Worm (Caenorhabditis elegans): ENCODE results near the gene herd-1.

The herd-1 gene

ce11 chrIII:12484432-12484831, 11.9 kb upstream of the herd-1 start, which contains the start of gene arrd-16:
Gene arrd-16 (plus strand): TSS chrIII:12484732.
- TF ChIP-seq dmd-8 (GFP tag; IDR thresholded peaks at IDR 0.05) (no peak), nhr-11 (tag; optimal IDR thresholded peaks at IDR 0.05) (no peak), nhr-10 (tag; optimal IDR thresholded peaks at IDR 0.05) (no peak), pqm-1 (tag; optimal IDR thresholded peaks at IDR 0.05) (no peak), aha-1 (tag) (peak; percentile 52), unc-62 (GFP tag; optimal IDR thresholded peaks at IDR 0.05 in 1 of 2) (peak in 1 of 2 experiments; percentile 12), unc-62 (tag; optimal IDR thresholded peaks at IDR 0.05) (no peak)

- no peak for TF ChIP-seq hmg-1.1 (GFP tag; IDR thresholded peaks at IDR 0.05)
- no peak for TF ChIP-seq hif-1 (tag; optimal IDR thresholded peaks at IDR 0.05)
- TF ChIP-seq zag-1 (tag; optimal IDR thresholded peaks at IDR 0.05) = no peak
- no peak for TF ChIP-seq nhr-6 (tag; optimal IDR thresholded peaks at IDR 0.05)
- no peak for TF ChIP-seq ZK546.5 (tag; optimal IDR thresholded peaks at IDR 0.05)
- no peak for TF ChIP-seq daf-8 (GFP tag; IDR thresholded peaks at IDR 0.05)
- no peak for TF ChIP-seq lin-1 (GFP tag; IDR thresholded peaks at IDR 0.05)
- TF ChIP-seq nhr-77 (tag; optimal IDR thresholded peaks at IDR 0.05) = no peak
- TF ChIP-seq tra-1 (GFP tag; IDR thresholded peaks at IDR 0.05) = no peak
- TF ChIP-seq T20F7.1 (GFP tag; optimal IDR thresholded peaks at IDR 0.05) = no peak
Observed at ce11 chrIII:12491984-12492383, 4.4 kb upstream of the herd-1 start, which contains the start of gene Y49E10.25. Gene Y49E10.25 (minus strand): TSS chrIII:12492084.

DNA sequence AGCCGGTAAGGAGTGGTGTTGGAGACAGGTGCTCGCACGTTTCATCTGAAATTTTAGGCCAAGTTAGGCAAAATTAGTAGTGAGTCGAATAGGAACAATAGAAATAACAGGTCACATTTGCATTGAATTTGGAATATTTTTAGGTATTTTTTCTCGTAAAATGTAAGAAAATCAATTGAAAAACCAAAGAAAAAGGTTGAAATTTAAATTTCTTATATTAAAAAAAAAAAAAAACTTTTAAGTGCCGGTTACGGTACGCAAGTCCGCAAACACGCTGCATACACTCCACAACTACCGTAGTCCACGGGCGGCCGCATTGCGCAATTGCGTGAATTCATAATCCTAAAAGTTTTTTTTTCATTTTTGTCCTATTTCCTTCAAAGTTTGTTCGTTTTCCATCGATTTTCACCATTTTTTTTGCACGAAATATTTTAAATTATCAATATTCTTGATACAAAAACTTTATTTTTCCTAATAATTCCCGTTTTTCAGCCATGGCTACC, 693 bp upstream of the herd-1 start, which contains the start of the genes Y111B2A.1 and Y111B2A.2:
Y111B2A.1 (minus strand) TSS at position 51 of the 503 bp plus-strand sequence.
Y111B2A.2 (plus strand) TSS at position 493 of the 503 bp plus-strand sequence.
- no peak for TF ChIP-seq nhr-77 (tag; optimal IDR thresholded peaks at IDR 0.05)
- peak; percentile 61 for TF ChIP-seq lin-38 (GFP tag; IDR thresholded peaks at IDR 0.05)
- TF ChIP-seq egl-27 (tag; optimal IDR thresholded peaks at IDR 0.05) = no peak
- no peak for TF ChIP-seq dmd-9 (GFP tag; IDR thresholded peaks at IDR 0.05)
- peak; percentile 49 for TF ChIP-seq unc-130 (GFP tag; optimal IDR thresholded peaks at IDR 0.05)
- TF ChIP-seq daf-8 (GFP tag; IDR thresholded peaks at IDR 0.05) = no peak
- TF ChIP-seq Y48G9A.11 (GFP tag; IDR thresholded peaks at IDR 0.05) = no peak
- TF ChIP-seq pqm-1 (tag; optimal IDR thresholded peaks at IDR 0.05) = no peak
- no peak for TF ChIP-seq snpc-4 (tag; optimal IDR thresholded peaks at IDR 0.05)
- TF ChIP-seq mes-2 (tag; optimal IDR thresholded peaks at IDR 0.05; ENCODE audit: poor library complexity, severe bottlenecking) = peak; percentile 34
- TF ChIP-seq ces-1 (GFP tag; optimal IDR thresholded peaks at IDR 0.05) = no peak
- TF ChIP-seq daf-19 (GFP tag; conservative IDR thresholded peaks at IDR 0.05) = no peak
- no peak for TF ChIP-seq lin-29 (GFP tag; IDR thresholded peaks at IDR 0.05)

DNA sequence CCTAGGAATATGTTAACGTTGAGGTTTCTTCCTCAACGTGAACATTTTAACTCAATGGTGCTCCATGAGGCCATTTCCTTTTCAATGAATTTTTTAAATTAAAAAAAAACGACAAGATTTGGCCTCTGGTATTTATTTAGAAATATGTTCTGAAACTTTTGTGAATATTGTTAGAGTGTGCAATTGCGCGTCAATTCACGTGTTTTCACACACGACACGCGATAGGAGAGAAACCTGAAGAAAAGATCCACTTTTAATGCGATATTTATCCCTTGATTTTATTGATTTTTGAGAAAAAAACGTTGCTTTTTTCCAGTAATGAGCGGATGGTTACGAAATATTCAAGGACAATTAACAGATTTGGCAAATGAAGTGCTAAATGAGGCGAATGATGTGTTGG, 2.9 kb downstream of the herd-1 start, which contains the start of gene sql-1:
sql-1 (plus strand) TSS at position 313 of the 400 bp plus-strand sequence.
- TF ChIP-seq dpl-1 (GFP tag; optimal IDR thresholded peaks at IDR 0.05) (peak; percentile 27), pqm-1 (tag; optimal IDR thresholded peaks at IDR 0.05) (no peak), saeg-2 (GFP tag; IDR thresholded peaks at IDR 0.05) (no peak), snpc-1.2 (GFP tag; IDR thresholded peaks at IDR 0.05) (peak; percentile 48; the same call in 1 of the 2 replicates), lin-38 (GFP tag; IDR thresholded peaks at IDR 0.05) (peak; percentile 72), unc-62 (GFP tag; optimal IDR thresholded peaks at IDR 0.05 in 1 of 2) (no peak), unc-62 (tag; optimal IDR thresholded peaks at IDR 0.05) (no peak), arid-1 (GFP tag; conservative IDR thresholded peaks at IDR 0.05) (peak; percentile 62; the same call in 1 of the 2 replicates), zip-11 (GFP tag; IDR thresholded peaks at IDR 0.05) (no peak), lsy-2 (tag; optimal IDR thresholded peaks at IDR 0.05) (peak in 1 of 2 experiments; percentile 34), F49E8.2 (tag; optimal IDR thresholded peaks at IDR 0.05; ENCODE audit: borderline replicate concordance) (peak; percentile 44), madf-5 (GFP tag; IDR thresholded peaks at IDR 0.05) (0 out of 4 replicates have a peak, but pooled peaks of 1 of the 2 experiments have one; percentile 39), unc-130 (GFP tag; optimal IDR thresholded peaks at IDR 0.05) (peak; percentile 62), ama-1 (optimal IDR thresholded peaks at IDR 0.05) (peak; percentile 82), ceh-28 (tag; optimal IDR thresholded peaks at IDR 0.05) (peak; percentile 39)

Measured in whole organism, L4 larva.